Worm (Caenorhabditis elegans) whole organism, midembryonic: ENCODE data around the gene Y37B11A.3.

Experiments used
- T22C8.4 ChIP-seq: fragments of 200-800 bp; sonication (Bioruptor generic); IDR thresholded peaks from 2 replicates; pipeline ENCODE4 v1.3.6; 2022; ENCODE audit warnings: missing genetic modification characterization, missing compliant biosample characterization
- flt-1 ChIP-seq: fragments of 200-800 bp; sonication (Bioruptor generic); IDR thresholded peaks from 2 replicates; pipeline ENCODE4 v1.3.6; 2022; ENCODE audit warnings: missing genetic modification characterization, missing compliant biosample characterization
- ref-1 ChIP-seq: fragments of 200-800 bp; sonication (Bioruptor generic); conservative IDR thresholded peaks from 2 replicates; pipeline ENCODE4 v1.3.6; 2022; ENCODE audit warnings: missing genetic modification reagents, missing genetic modification characterization, missing compliant biosample characterization

DNA sequence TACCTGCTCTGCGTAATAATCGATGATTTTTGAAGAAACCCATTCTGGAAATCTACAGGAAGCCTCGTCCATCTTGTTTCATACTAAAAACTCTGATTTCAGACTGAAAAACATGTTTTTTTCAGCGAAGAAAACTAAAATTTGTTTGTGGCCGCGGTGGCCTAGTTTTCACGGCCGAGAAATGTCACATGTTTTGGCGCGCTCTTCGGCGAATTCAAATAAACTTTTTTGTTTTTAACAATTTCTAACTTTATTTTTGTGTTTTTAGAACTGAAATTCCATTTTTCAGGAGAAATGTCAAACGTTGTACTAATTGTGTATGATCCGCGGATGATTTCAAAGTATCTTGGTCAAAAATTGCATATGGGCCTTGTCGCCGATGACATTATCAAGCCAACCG lies 17.8 kb upstream of the Y37B11A.3 start, which contains the start of the genes polq-1 and him-10:
- TF ChIP-seq T22C8.4 (GFP tag; lab: Robert Waterston, UW) (no peak), flt-1 (no peak), ref-1 (GFP tag; lab: Robert Waterston, UW) (no peak)
